Fruit fly (Drosophila melanogaster) whole organism, adult: ENCODE data around the gene fne.

Experiments
- CG14711 ChIP-seq: fragments of 200-800 bp; sonication (Bioruptor generic); optimal IDR thresholded peaks from 2 replicates; lab custom pipeline; 2018; ENCODE audit warnings: missing biosample characterization, mild to moderate bottlenecking, missing genetic modification characterization, moderate library complexity
- CG1620 ChIP-seq: fragments of 200-800 bp; sonication (Bioruptor generic); optimal IDR thresholded peaks from 2 replicates; lab custom pipeline; 2016; ENCODE audit warnings: missing biosample characterization, missing genetic modification characterization
- CG33017 ChIP-seq: fragments of 200-800 bp; sonication (Bioruptor generic); optimal IDR thresholded peaks from 2 replicates; lab custom pipeline; 2018; ENCODE audit warnings: missing biosample characterization, mild to moderate bottlenecking, missing genetic modification characterization, moderate library complexity
- CG5204 ChIP-seq: fragments of 200-800 bp; sonication (Bioruptor generic); optimal IDR thresholded peaks from 2 replicates; lab custom pipeline; 2016; ENCODE audit warnings: missing biosample characterization, missing genetic modification characterization
- CG7045 ChIP-seq: fragments of 200-800 bp; sonication (Bioruptor generic); optimal IDR thresholded peaks from 2 replicates; lab custom pipeline; 2017; ENCODE audit warnings: missing biosample characterization, mild to moderate bottlenecking, missing genetic modification characterization
- Mnt ChIP-seq: fragments of 200-800 bp; sonication (Bioruptor generic); optimal IDR thresholded peaks from 2 replicates; lab custom pipeline; 2016; ENCODE audit warnings: missing biosample characterization, mild to moderate bottlenecking, missing genetic modification characterization
- cic ChIP-seq: fragments of 200-800 bp; sonication (Bioruptor generic); optimal IDR thresholded peaks from 2 replicates; lab custom pipeline; 2017; ENCODE audit warnings: missing biosample characterization, mild to moderate bottlenecking, missing genetic modification characterization, moderate library complexity
- cnc ChIP-seq, 2 experiments: fragments of >200 bp; optimal IDR thresholded peaks; 2 replicates each; lab custom pipeline; 2017
- kay ChIP-seq: fragments of 200-800 bp; sonication (Bioruptor generic); peaks from one replicate; lab custom pipeline; 2016; ENCODE audit warnings: missing biosample characterization, missing genetic modification characterization, borderline replicate concordance
- ovo ChIP-seq: fragments of 200-800 bp; sonication (Bioruptor generic); optimal IDR thresholded peaks from 2 replicates; lab custom pipeline; 2016; ENCODE audit warnings: missing biosample characterization, missing genetic modification characterization
- pad ChIP-seq: fragments of 200-800 bp; sonication (Bioruptor generic); optimal IDR thresholded peaks from 3 replicates; lab custom pipeline; 2017; ENCODE audit warnings: missing biosample characterization, missing genetic modification characterization, mild to moderate bottlenecking, moderate library complexity, missing genetic modification reagents
- tj ChIP-seq: fragments of 200-800 bp; sonication (Bioruptor generic); optimal IDR thresholded peaks from 3 replicates; lab custom pipeline; 2017; ENCODE audit warnings: missing biosample characterization, mild to moderate bottlenecking, missing genetic modification characterization, moderate library complexity
- toe ChIP-seq: fragments of 200-800 bp; sonication (Bioruptor generic); optimal IDR thresholded peaks from 2 replicates; lab custom pipeline; 2016; ENCODE audit warnings: missing biosample characterization, missing genetic modification characterization

- TF ChIP-seq CG1620 = no peak
- no peak for TF ChIP-seq cic (GFP tag; lab: Kevin White, UChicago)
- no peak for TF ChIP-seq CG7045 (GFP tag; lab: Kevin White, UChicago)
- TF ChIP-seq tj (GFP tag; lab: Kevin White, UChicago) = no peak
- TF ChIP-seq CG5204 (GFP tag; lab: Kevin White, UChicago) = no peak
- TF ChIP-seq cnc (optimal IDR thresholded peaks at IDR 0.05; lab: Kevin White, UChicago) = no peak
- TF ChIP-seq toe (GFP tag; lab: Kevin White, UChicago) = no peak
- TF ChIP-seq CG14711 = no peak
- no peak for TF ChIP-seq Mnt
- TF ChIP-seq kay (GFP tag; lab: Kevin White, UChicago) = no peak
- TF ChIP-seq CG33017 = no peak
- TF ChIP-seq ovo (GFP tag; lab: Kevin White, UChicago) = no peak
- peak; percentile 32 for TF ChIP-seq pad
Measured at dm6 chrX:12929817-12930216, 12.5 kb downstream of the fne start.
